Fruit fly (Drosophila melanogaster): ENCODE data around the gene CG42264.

Gene CG42264

dm6 chrX:5800634-5801033 is 24.2 kb upstream of the CG42264 start:
- TF ChIP-seq CG12605 (GFP tag; IDR thresholded peaks at IDR 0.05) (no peak), CG4496 (GFP tag; IDR thresholded peaks at IDR 0.05) (peak; percentile 21; the same call in 1 of the 3 replicates), CG9948 (tag; optimal IDR thresholded peaks at IDR 0.05) (no peak)

dm6 chrX:5791840-5792239 is 15.4 kb upstream of the CG42264 start, which contains the start of gene CG12239:
Gene CG12239, plus strand, starts transcription at chrX:5792140.
- no peak for TF ChIP-seq CG4496 (GFP tag; IDR thresholded peaks at IDR 0.05)
- no peak for TF ChIP-seq CG10348 (GFP tag; IDR thresholded peaks at IDR 0.05)

dm6 chrX:5789187-5789586 is 12.7 kb upstream of the CG42264 start, which contains the start of gene CG15767:
Gene CG15767, plus strand, starts transcription at chrX:5789487.
- TF ChIP-seq CG14655 (GFP tag; optimal IDR thresholded peaks at IDR 0.05) (no peak), CG15710 (tag; optimal IDR thresholded peaks at IDR 0.05) (no peak), EcR (GFP tag; optimal IDR thresholded peaks at IDR 0.05) (no peak), fd96Ca (GFP tag; IDR thresholded peaks at IDR 0.05) (no peak), CG8159 (tag; optimal IDR thresholded peaks at IDR 0.05) (no peak), CG10348 (GFP tag; IDR thresholded peaks at IDR 0.05) (no peak), Ets98B (GFP tag; IDR thresholded peaks at IDR 0.05) (no peak), CG34367 (tag; optimal IDR thresholded peaks at IDR 0.05) (no peak), CG8301 (tag; optimal IDR thresholded peaks at IDR 0.05) (no peak), CG12605 (GFP tag; IDR thresholded peaks at IDR 0.05) (no peak), CG17806 (tag; optimal IDR thresholded peaks at IDR 0.05) (no peak), CG32121 (GFP tag; IDR thresholded peaks at IDR 0.05) (no peak), rn (GFP tag; IDR thresholded peaks at IDR 0.05) (no peak), CG9948 (tag; optimal IDR thresholded peaks at IDR 0.05) (no peak), CG4496 (GFP tag; IDR thresholded peaks at IDR 0.05) (no peak)

dm6 chrX:5786559-5786958 is 10.1 kb upstream of the CG42264 start:
- TF ChIP-seq CG10348 (GFP tag; IDR thresholded peaks at IDR 0.05): 0 out of 2 replicates have a peak, but pooled peaks have one; percentile 10
- TF ChIP-seq CG4496 (GFP tag; IDR thresholded peaks at IDR 0.05): peak; percentile 84
- TF ChIP-seq D1 (tag; optimal IDR thresholded peaks at IDR 0.05): no peak
- TF ChIP-seq CG12605 (GFP tag; IDR thresholded peaks at IDR 0.05): peak; percentile 82
- peak; percentile 11 for TF ChIP-seq CG14655 (GFP tag; optimal IDR thresholded peaks at IDR 0.05)
- TF ChIP-seq CG13204 (GFP tag; optimal IDR thresholded peaks at IDR 0.05): no peak
- no peak for TF ChIP-seq gl (tag; optimal IDR thresholded peaks at IDR 0.05)
- TF ChIP-seq CG8159 (tag; optimal IDR thresholded peaks at IDR 0.05): no peak
- TF ChIP-seq CG15710 (tag; optimal IDR thresholded peaks at IDR 0.05): peak; percentile 48
- 0 out of 2 replicates have a peak, but pooled peaks have one; percentile 45 for TF ChIP-seq rn (GFP tag; IDR thresholded peaks at IDR 0.05)
- TF ChIP-seq CG32121 (GFP tag; IDR thresholded peaks at IDR 0.05): peak; percentile 87
- no peak for TF ChIP-seq Snoo (tag; optimal IDR thresholded peaks at IDR 0.05)
- TF ChIP-seq CG8301 (tag; optimal IDR thresholded peaks at IDR 0.05): no peak
- no peak for TF ChIP-seq CG34367 (tag; optimal IDR thresholded peaks at IDR 0.05)
- TF ChIP-seq CG17806 (tag; optimal IDR thresholded peaks at IDR 0.05): no peak
- no peak for TF ChIP-seq EcR (GFP tag; optimal IDR thresholded peaks at IDR 0.05)
- TF ChIP-seq Ets98B (GFP tag; IDR thresholded peaks at IDR 0.05): peak; percentile 84
- TF ChIP-seq CG9948 (tag; optimal IDR thresholded peaks at IDR 0.05): peak; percentile 47
- peak; percentile 77 for TF ChIP-seq fd96Ca (GFP tag; IDR thresholded peaks at IDR 0.05)
- TF ChIP-seq Pif1B (GFP tag; optimal IDR thresholded peaks at IDR 0.05): peak; percentile 68
- TF ChIP-seq Pif1A (GFP tag; optimal IDR thresholded peaks at IDR 0.05): peak; percentile 83

dm6 chrX:5783260-5784040 is 7.0 kb upstream of the CG42264 start:
- no peak for TF ChIP-seq rn (GFP tag; IDR thresholded peaks at IDR 0.05)
- no peak for TF ChIP-seq CG12605 (GFP tag; IDR thresholded peaks at IDR 0.05)
- TF ChIP-seq gl (tag; optimal IDR thresholded peaks at IDR 0.05): no peak
- TF ChIP-seq CG4496 (GFP tag; IDR thresholded peaks at IDR 0.05): peak; percentile 65; the same call in 2 of the 3 replicates
- no peak for TF ChIP-seq CG10348 (GFP tag; IDR thresholded peaks at IDR 0.05)
- TF ChIP-seq CG14655 (GFP tag; optimal IDR thresholded peaks at IDR 0.05): peak; percentile 52
- TF ChIP-seq CG17806 (tag; optimal IDR thresholded peaks at IDR 0.05): no peak
- peak; percentile 40 for TF ChIP-seq CG34367 (tag; optimal IDR thresholded peaks at IDR 0.05)
- TF ChIP-seq CG15710 (tag; optimal IDR thresholded peaks at IDR 0.05): peak; percentile 41
- peak; percentile 78 for TF ChIP-seq fd96Ca (GFP tag; IDR thresholded peaks at IDR 0.05)
- peak; percentile 56 for TF ChIP-seq Pif1A (GFP tag; optimal IDR thresholded peaks at IDR 0.05)
- peak; percentile 71 for TF ChIP-seq Ets98B (GFP tag; IDR thresholded peaks at IDR 0.05)
- TF ChIP-seq CG32121 (GFP tag; IDR thresholded peaks at IDR 0.05): peak; percentile 58
- TF ChIP-seq EcR (GFP tag; optimal IDR thresholded peaks at IDR 0.05): no peak
- peak; percentile 43 for TF ChIP-seq CG8301 (tag; optimal IDR thresholded peaks at IDR 0.05)
- peak; percentile 49 for TF ChIP-seq CG8159 (tag; optimal IDR thresholded peaks at IDR 0.05)
- TF ChIP-seq CG9948 (tag; optimal IDR thresholded peaks at IDR 0.05): peak; percentile 50
- peak; percentile 6 for TF ChIP-seq CG13204 (GFP tag; optimal IDR thresholded peaks at IDR 0.05)
- TF ChIP-seq Pif1B (GFP tag; optimal IDR thresholded peaks at IDR 0.05): peak; percentile 66
- peak; percentile 70 for TF ChIP-seq Snoo (tag; optimal IDR thresholded peaks at IDR 0.05)
- TF ChIP-seq D1 (tag; optimal IDR thresholded peaks at IDR 0.05): no peak

- no peak for TF ChIP-seq Pif1A (GFP tag; optimal IDR thresholded peaks at IDR 0.05)
- TF ChIP-seq CG12605 (GFP tag; IDR thresholded peaks at IDR 0.05): no peak
- no peak for TF ChIP-seq CG10348 (GFP tag; IDR thresholded peaks at IDR 0.05)
- no peak for TF ChIP-seq fd96Ca (GFP tag; IDR thresholded peaks at IDR 0.05)
- TF ChIP-seq CG17806 (tag; optimal IDR thresholded peaks at IDR 0.05): no peak
- no peak for TF ChIP-seq CG32121 (GFP tag; IDR thresholded peaks at IDR 0.05)
- no peak for TF ChIP-seq CG15710 (tag; optimal IDR thresholded peaks at IDR 0.05)
- no peak for TF ChIP-seq CG13204 (GFP tag; optimal IDR thresholded peaks at IDR 0.05)
- no peak for TF ChIP-seq rn (GFP tag; IDR thresholded peaks at IDR 0.05)
- TF ChIP-seq CG8159 (tag; optimal IDR thresholded peaks at IDR 0.05): no peak
- no peak for TF ChIP-seq gl (tag; optimal IDR thresholded peaks at IDR 0.05)
- no peak for TF ChIP-seq CG9948 (tag; optimal IDR thresholded peaks at IDR 0.05)
- TF ChIP-seq CG14655 (GFP tag; optimal IDR thresholded peaks at IDR 0.05): no peak
- no peak for TF ChIP-seq D1 (tag; optimal IDR thresholded peaks at IDR 0.05)
- TF ChIP-seq CG8301 (tag; optimal IDR thresholded peaks at IDR 0.05): no peak
- TF ChIP-seq Snoo (tag; optimal IDR thresholded peaks at IDR 0.05): no peak
- TF ChIP-seq Ets98B (GFP tag; IDR thresholded peaks at IDR 0.05): no peak
- TF ChIP-seq CG34367 (tag; optimal IDR thresholded peaks at IDR 0.05): no peak
- TF ChIP-seq EcR (GFP tag; optimal IDR thresholded peaks at IDR 0.05): no peak
- TF ChIP-seq CG4496 (GFP tag; IDR thresholded peaks at IDR 0.05): no peak
Observed at dm6 chrX:5781520-5781919, 5.1 kb upstream of the CG42264 start, which contains the start of gene CG3108. Gene CG3108, minus strand, starts transcription at chrX:5781620.

All from whole organism, pupa.